Worm (Caenorhabditis elegans) whole organism, late embryonic: ENCODE results near the gene C05C10.2.

ENCODE experiments used
- ceh-48 ChIP-seq: sonication (generic microtip); optimal IDR thresholded peaks from 2 replicates; lab custom pipeline; 2016; ENCODE audit warnings: missing genetic modification characterization, inconsistent platforms, missing compliant biosample characterization
- lin-11 ChIP-seq: fragments of 200-800 bp; sonication (Bioruptor generic); optimal IDR thresholded peaks from 2 replicates; lab custom pipeline; 2018; ENCODE audit warnings: mild to moderate bottlenecking, missing genetic modification characterization, missing compliant biosample characterization

ce11 chrII:9888549-9888948, 33.5 kb upstream of the C05C10.2 start:
- no peak for TF ChIP-seq lin-11 (tag; lab: Kevin White, UChicago)
- TF ChIP-seq ceh-48: no peak
